Worm (Caenorhabditis elegans) whole organism, L1 larva: ENCODE data around the gene C24D10.4.

Experiments
- C16A3.4 ChIP-seq: fragments of 150-350 bp; optimal IDR thresholded peaks from 2 replicates; lab custom pipeline; 2014; ENCODE audit warnings: missing biosample characterization, missing genetic modification characterization
- C34B4.2 ChIP-seq: sonication (generic microtip); optimal IDR thresholded peaks from 2 replicates; lab custom pipeline; 2017; ENCODE audit warnings: mild to moderate bottlenecking, missing genetic modification characterization, missing compliant biosample characterization
- F16B12.6 ChIP-seq: fragments of 150-350 bp; optimal IDR thresholded peaks from 2 replicates; lab custom pipeline; 2014; ENCODE audit warnings: missing biosample characterization, missing genetic modification characterization
- Y116A8C.19 ChIP-seq: sonication (generic microtip); optimal IDR thresholded peaks from 2 replicates; lab custom pipeline; 2016; ENCODE audit warnings: missing compliant biosample characterization, missing genetic modification characterization, borderline replicate concordance
- aha-1 ChIP-seq: fragments of 150-350 bp; optimal IDR thresholded peaks from 2 replicates; lab custom pipeline; 2014; ENCODE audit warnings: missing biosample characterization, missing genetic modification characterization
- ama-1 ChIP-seq: fragments of 150-350 bp; optimal IDR thresholded peaks from 2 replicates; lab custom pipeline; 2014
- blmp-1 ChIP-seq: fragments of 150-350 bp; optimal IDR thresholded peaks from 2 replicates; lab custom pipeline; 2014; ENCODE audit warnings: missing biosample characterization, missing genetic modification characterization
- ces-1 ChIP-seq: fragments of 150-350 bp; optimal IDR thresholded peaks from 2 replicates; lab custom pipeline; 2014; ENCODE audit warnings: missing biosample characterization, missing genetic modification reagents, missing genetic modification characterization
- efl-1 ChIP-seq, 4 experiments: fragments of 150-350 bp; optimal IDR thresholded peaks in 3 of 4; peaks in 1 of 4; 1 replicate in 1 of 4; 2 replicates in 3 of 4; lab custom pipeline; 2014; ENCODE audit warnings: missing biosample characterization in 2 of 4, missing genetic modification characterization in 2 of 4, missing genetic modification reagents in 2 of 4
- efl-3 ChIP-seq: fragments of 200-800 bp; sonication (Bioruptor generic); optimal IDR thresholded peaks from 2 replicates; lab custom pipeline; 2018; ENCODE audit warnings: mild to moderate bottlenecking, missing genetic modification characterization, missing compliant biosample characterization
- egl-13 ChIP-seq: sonication (generic microtip); optimal IDR thresholded peaks from 2 replicates; lab custom pipeline; 2016; ENCODE audit warnings: missing genotype, missing genetic modification reagents, missing genetic modification characterization, missing compliant biosample characterization
- egl-27 ChIP-seq, 2 experiments: fragments of 150-350 bp in 1 of 2; sonication (generic microtip); optimal IDR thresholded peaks; 3 replicates each; lab custom pipeline; 2017 to 2018; ENCODE audit warnings: missing biosample characterization in 2 of 2, missing genetic modification characterization in 2 of 2, missing genetic modification reagents in 2 of 2
- elt-2 ChIP-seq: sonication (generic microtip); optimal IDR thresholded peaks from 2 replicates; lab custom pipeline; 2016; ENCODE audit warnings: missing genetic modification characterization, mild to moderate bottlenecking, inconsistent platforms, missing compliant biosample characterization, missing genetic modification reagents
- elt-3 ChIP-seq, 6 experiments: fragments of 150-350 bp in 1 of 6; sonication (generic microtip); optimal IDR thresholded peaks; 2 replicates each; lab custom pipeline; 2017 to 2018; ENCODE audit warnings: missing biosample characterization in 6 of 6, missing genetic modification characterization in 6 of 6, inconsistent platforms in 1 of 6
- fkh-4 ChIP-seq: sonication (generic microtip); optimal IDR thresholded peaks from 2 replicates; lab custom pipeline; 2016; ENCODE audit warnings: missing compliant biosample characterization, missing genetic modification characterization, borderline replicate concordance
- fkh-8 ChIP-seq: sonication (generic microtip); optimal IDR thresholded peaks from 2 replicates; lab custom pipeline; 2016; ENCODE audit warnings: mild to moderate bottlenecking, missing genetic modification characterization, missing compliant biosample characterization
- hlh-17 ChIP-seq: fragments of 200-800 bp; sonication (Bioruptor generic); optimal IDR thresholded peaks from 2 replicates; lab custom pipeline; 2018; ENCODE audit warnings: missing genetic modification characterization, mild to moderate bottlenecking, missing compliant biosample characterization, moderate library complexity, borderline replicate concordance
- hlh-4 ChIP-seq: sonication (generic microtip); optimal IDR thresholded peaks from 2 replicates; lab custom pipeline; 2016; ENCODE audit warnings: mild to moderate bottlenecking, missing genetic modification characterization, missing compliant biosample characterization
- irx-1 ChIP-seq: sonication (generic microtip); optimal IDR thresholded peaks from 2 replicates; lab custom pipeline; 2016; ENCODE audit warnings: missing genetic modification characterization, missing compliant biosample characterization
- isw-1 ChIP-seq: fragments of 200-800 bp; sonication (Bioruptor generic); IDR thresholded peaks from 2 replicates; pipeline ENCODE4 v1.3.6; 2022; ENCODE audit warnings: missing genetic modification characterization, missing compliant biosample characterization
- jun-1 ChIP-seq: fragments of 150-350 bp; optimal IDR thresholded peaks from 2 replicates; lab custom pipeline; 2014; ENCODE audit warnings: missing biosample characterization, missing genetic modification reagents, missing genetic modification characterization
- lin-14 ChIP-seq: fragments of 200-800 bp; sonication (Bioruptor generic); optimal IDR thresholded peaks from 2 replicates; lab custom pipeline; 2018; ENCODE audit warnings: mild to moderate bottlenecking, missing genetic modification characterization, moderate library complexity, missing compliant biosample characterization
- lin-15B ChIP-seq: fragments of 150-350 bp; sonication (generic microtip); optimal IDR thresholded peaks from 3 replicates; lab custom pipeline; 2014; ENCODE audit warnings: missing biosample characterization, missing genetic modification characterization
- lin-35 ChIP-seq, 2 experiments: fragments of 150-350 bp; optimal IDR thresholded peaks; 2 replicates each; lab custom pipeline; 2014; ENCODE audit warnings: missing biosample characterization in 2 of 2, missing genetic modification characterization in 2 of 2, missing genetic modification reagents in 2 of 2
- lir-3 ChIP-seq: sonication (generic microtip); optimal IDR thresholded peaks from 2 replicates; lab custom pipeline; 2016; ENCODE audit warnings: mild to moderate bottlenecking, missing genetic modification characterization, moderate library complexity, missing compliant biosample characterization; ENCODE audit not compliant: poor library complexity
- lsy-2 ChIP-seq, 2 experiments: fragments of 150-350 bp; optimal IDR thresholded peaks; 2 replicates each; lab custom pipeline; 2014; ENCODE audit warnings: missing biosample characterization in 2 of 2, missing genetic modification characterization in 2 of 2
- mab-9 ChIP-seq: fragments of 200-800 bp; sonication (Bioruptor generic); IDR thresholded peaks from 2 replicates; pipeline ENCODE4 v1.3.6; 2022; ENCODE audit warnings: missing genetic modification reagents, missing genetic modification characterization, missing compliant biosample characterization
- mef-2 ChIP-seq: fragments of 150-350 bp; optimal IDR thresholded peaks from 2 replicates; lab custom pipeline; 2014; ENCODE audit warnings: missing biosample characterization, missing genetic modification characterization
- mep-1 ChIP-seq: fragments of 150-350 bp; optimal IDR thresholded peaks from 2 replicates; lab custom pipeline; 2014; ENCODE audit warnings: missing biosample characterization, missing genetic modification characterization
- nhr-20 ChIP-seq: sonication (generic microtip); optimal IDR thresholded peaks from 2 replicates; lab custom pipeline; 2016; ENCODE audit warnings: mild to moderate bottlenecking, missing genetic modification characterization, missing compliant biosample characterization
- nhr-71 ChIP-seq: sonication (generic microtip); optimal IDR thresholded peaks from 2 replicates; lab custom pipeline; 2016; ENCODE audit warnings: mild to moderate bottlenecking, missing genetic modification characterization, moderate library complexity, missing compliant biosample characterization
- nhr-76 ChIP-seq: sonication (generic microtip); optimal IDR thresholded peaks from 2 replicates; lab custom pipeline; 2017; ENCODE audit warnings: missing biosample characterization, missing genetic modification characterization
- nhr-77 ChIP-seq: fragments of 150-350 bp; optimal IDR thresholded peaks from 2 replicates; lab custom pipeline; 2014; ENCODE audit warnings: missing biosample characterization, missing genetic modification characterization
- nhr-85 ChIP-seq: sonication (generic microtip); peaks from one replicate; lab custom pipeline; 2016; ENCODE audit warnings: missing genetic modification characterization, inconsistent platforms, missing compliant biosample characterization
- pax-3 ChIP-seq: fragments of 200-800 bp; sonication (Bioruptor generic); optimal IDR thresholded peaks from 2 replicates; lab custom pipeline; 2018; ENCODE audit warnings: mild to moderate bottlenecking, missing genetic modification characterization, moderate library complexity, missing compliant biosample characterization
- rnt-1 ChIP-seq: sonication (generic microtip); optimal IDR thresholded peaks from 2 replicates; lab custom pipeline; 2016; ENCODE audit warnings: mild to moderate bottlenecking, missing genetic modification characterization, moderate library complexity, missing compliant biosample characterization
- skn-1 ChIP-seq: fragments of 150-350 bp; optimal IDR thresholded peaks from 2 replicates; lab custom pipeline; 2014; ENCODE audit warnings: missing biosample characterization, missing genetic modification characterization
- snpc-4 ChIP-seq: fragments of 150-350 bp; optimal IDR thresholded peaks from 2 replicates; lab custom pipeline; 2014; ENCODE audit warnings: missing biosample characterization, missing genetic modification characterization
- snu-23 ChIP-seq: sonication (generic microtip); optimal IDR thresholded peaks from 2 replicates; lab custom pipeline; 2016; ENCODE audit warnings: missing genetic modification characterization, missing compliant biosample characterization
- sox-4 ChIP-seq: sonication (generic microtip); optimal IDR thresholded peaks from 2 replicates; lab custom pipeline; 2016; ENCODE audit warnings: missing genetic modification characterization, missing compliant biosample characterization
- sptf-1 ChIP-seq: fragments of 150-350 bp; optimal IDR thresholded peaks from 2 replicates; lab custom pipeline; 2014; ENCODE audit warnings: missing biosample characterization, missing genetic modification characterization
- swsn-7 ChIP-seq: sonication (generic microtip); optimal IDR thresholded peaks from 2 replicates; lab custom pipeline; 2016; ENCODE audit warnings: missing genetic modification characterization, missing compliant biosample characterization
- tlp-1 ChIP-seq: fragments of 150-350 bp; optimal IDR thresholded peaks from 2 replicates; lab custom pipeline; 2014; ENCODE audit warnings: missing biosample characterization, missing genetic modification characterization
- unc-130 ChIP-seq: fragments of 150-350 bp; optimal IDR thresholded peaks from 2 replicates; lab custom pipeline; 2017; ENCODE audit warnings: missing biosample characterization, missing genetic modification characterization, inconsistent platforms
- unc-98 ChIP-seq: fragments of 200-800 bp; sonication (Bioruptor generic); IDR thresholded peaks from 2 replicates; pipeline ENCODE4 v1.3.6; 2022; ENCODE audit warnings: missing genetic modification characterization, missing compliant biosample characterization
- vab-15 ChIP-seq: sonication (generic microtip); optimal IDR thresholded peaks from 2 replicates; lab custom pipeline; 2017; ENCODE audit warnings: missing genotype, mild to moderate bottlenecking, missing genetic modification characterization, missing compliant biosample characterization
- xbp-1 ChIP-seq: sonication (generic microtip); optimal IDR thresholded peaks from 2 replicates; lab custom pipeline; 2016; ENCODE audit warnings: missing genetic modification characterization, missing compliant biosample characterization
- zip-4 ChIP-seq: fragments of 200-800 bp; sonication (Bioruptor generic); optimal IDR thresholded peaks from 2 replicates; lab custom pipeline; 2018; ENCODE audit warnings: mild to moderate bottlenecking, missing genetic modification characterization, moderate library complexity, missing compliant biosample characterization
- ztf-11 ChIP-seq, 2 experiments: sonication (generic microtip); optimal IDR thresholded peaks; 2 replicates each; lab custom pipeline; 2016 to 2017; ENCODE audit warnings: missing genetic modification characterization in 2 of 2, missing biosample characterization in 1 of 2, missing compliant biosample characterization in 1 of 2
- ztf-4 ChIP-seq: fragments of 150-350 bp; optimal IDR thresholded peaks from 2 replicates; lab custom pipeline; 2014; ENCODE audit warnings: missing biosample characterization, missing genetic modification characterization

Gene C24D10.4

DNA sequence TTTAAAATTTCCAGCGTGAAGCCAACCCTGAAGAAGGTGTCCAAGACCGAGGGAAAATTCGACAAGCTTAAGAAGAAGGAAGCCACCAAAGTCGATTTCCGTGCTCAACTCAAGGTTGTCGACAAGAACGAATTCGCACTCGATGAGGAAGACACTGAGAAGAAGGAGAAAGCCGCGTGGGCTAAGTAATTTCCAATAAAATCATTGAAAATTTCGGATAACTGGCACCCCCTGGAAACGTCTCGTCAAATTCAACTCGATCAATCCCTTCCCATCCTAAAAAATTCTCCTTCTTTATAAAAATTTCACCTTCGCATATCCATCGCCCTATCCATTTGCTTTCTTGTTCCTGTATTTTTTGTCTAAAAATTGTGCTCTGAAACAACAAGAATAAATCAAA lies 46.4 kb downstream of the C24D10.4 start:
- TF ChIP-seq vab-15 (tag; lab: Kevin White, UChicago) (no peak), egl-27 (tag; optimal IDR thresholded peaks at IDR 0.05; lab: Kevin White, UChicago) (no peak), hlh-4 (tag; lab: Kevin White, UChicago) (no peak), snu-23 (GFP tag; lab: Kevin White, UChicago) (no peak), C34B4.2 (no peak), efl-3 (GFP tag; lab: Kevin White, UChicago) (no peak), aha-1 (tag; lab: Kevin White, UChicago) (no peak), mep-1 (tag; lab: Kevin White, UChicago) (no peak), lir-3 (tag; lab: Kevin White, UChicago) (no peak), egl-13 (tag; lab: Kevin White, UChicago) (no peak)

DNA sequence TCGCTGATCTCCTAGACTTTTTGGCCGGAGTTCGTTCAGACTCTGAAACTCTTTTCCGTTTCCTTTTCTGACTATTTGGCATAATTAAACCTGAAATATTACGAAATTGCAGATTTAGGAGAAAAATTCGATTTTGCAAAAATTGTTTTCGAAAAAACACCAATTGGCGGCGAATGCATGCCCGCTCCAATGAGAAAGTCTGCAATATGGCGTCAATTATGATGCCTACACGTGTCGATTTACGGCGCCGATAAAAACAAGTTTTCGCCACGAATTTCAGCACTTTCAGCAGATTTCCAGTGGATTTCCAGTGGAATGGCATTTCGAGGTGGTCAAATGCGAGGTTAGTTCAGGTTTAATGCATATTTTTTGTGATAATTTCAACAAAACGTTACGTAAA lies 49.1 kb downstream of the C24D10.4 start, which contains the start of the genes Y59E9AL.36 and nbet-1:
TSS of gene Y59E9AL.36 (minus strand) at position 92 of the 400 bp plus-strand sequence.
TSS of gene nbet-1 (plus strand) at position 112 of the 400 bp plus-strand sequence.
- TF ChIP-seq irx-1 (tag; lab: Kevin White, UChicago) (peak; percentile 61), nhr-85 (tag; lab: Kevin White, UChicago) (peak; percentile 71), C16A3.4 (tag; lab: Kevin White, UChicago) (peak; percentile 90), lin-15B (tag; lab: Kevin White, UChicago) (peak; percentile 97), lin-35 (GFP tag; optimal IDR thresholded peaks at IDR 0.05; lab: Kevin White, UChicago) (peak; percentile 86 to 95), xbp-1 (peak; percentile 81), elt-3 (tag; optimal IDR thresholded peaks at IDR 0.05; lab: Kevin White, UChicago) (peak in 2 of 6 experiments; percentile 37 to 40), unc-130 (tag; lab: Kevin White, UChicago) (peak; percentile 89), fkh-4 (tag; lab: Kevin White, UChicago) (no peak), snpc-4 (tag; lab: Kevin White, UChicago) (peak; percentile 45), hlh-17 (GFP tag; lab: Kevin White, UChicago) (no peak), efl-1 (optimal IDR thresholded peaks at IDR 0.05; lab: Kevin White, UChicago) (peak; percentile 89 to 91), efl-1 (GFP tag; optimal IDR thresholded peaks at IDR 0.05 in 1 of 2; lab: Kevin White, UChicago) (peak; percentile 89 to 99), lsy-2 (tag; optimal IDR thresholded peaks at IDR 0.05; lab: Kevin White, UChicago) (peak; percentile 81 to 90), nhr-20 (peak; percentile 72), swsn-7 (tag; lab: Kevin White, UChicago) (peak; percentile 63), tlp-1 (no peak), lin-14 (GFP tag; lab: Kevin White, UChicago) (peak; percentile 73), unc-98 (GFP tag; lab: Robert Waterston, UW) (no peak), Y116A8C.19 (tag; lab: Kevin White, UChicago) (no peak), egl-13 (tag; lab: Kevin White, UChicago) (no peak), jun-1 (tag; lab: Kevin White, UChicago) (peak; percentile 60), sox-4 (no peak), nhr-76 (tag; lab: Kevin White, UChicago) (no peak), efl-3 (GFP tag; lab: Kevin White, UChicago) (no peak), mef-2 (no peak), nhr-77 (tag; lab: Kevin White, UChicago) (peak; percentile 64), fkh-8 (tag; lab: Kevin White, UChicago) (peak; percentile 55), ztf-4 (tag; lab: Kevin White, UChicago) (no peak), F16B12.6 (tag; lab: Kevin White, UChicago) (peak; percentile 97), pax-3 (tag; lab: Kevin White, UChicago) (no peak), sptf-1 (no peak), skn-1 (tag; lab: Kevin White, UChicago) (peak; percentile 70), blmp-1 (tag; lab: Kevin White, UChicago) (peak; percentile 43), ces-1 (GFP tag; lab: Kevin White, UChicago) (no peak), ama-1 (no peak), ztf-11 (tag; optimal IDR thresholded peaks at IDR 0.05; lab: Kevin White, UChicago) (no peak), zip-4 (GFP tag; lab: Kevin White, UChicago) (peak; percentile 21), nhr-71 (tag; lab: Kevin White, UChicago) (peak; percentile 82), rnt-1 (peak; percentile 84), isw-1 (GFP tag; lab: Robert Waterston, UW) (peak; percentile 64), elt-2 (tag; lab: Kevin White, UChicago) (peak; percentile 15), mab-9 (GFP tag; lab: Robert Waterston, UW) (no peak), snu-23 (GFP tag; lab: Kevin White, UChicago) (peak; percentile 84)
